Fruit fly (Drosophila melanogaster) whole organism: ENCODE results near the gene ac.

Source experiments
- CG8478 ChIP-seq: fragments of >200 bp; optimal IDR thresholded peaks from 2 replicates; lab custom pipeline; 2018; ENCODE audit warnings: inconsistent platforms
- psq ChIP-seq: fragments of >200 bp; optimal IDR thresholded peaks from 2 replicates; lab custom pipeline; 2017
- usp ChIP-seq: fragments of >200 bp; optimal IDR thresholded peaks from 2 replicates; lab custom pipeline; 2017; ENCODE audit warnings: missing biosample characterization, missing genetic modification characterization, mixed read lengths

- TF ChIP-seq usp (GFP tag; lab: Kevin White, UChicago) (no peak), CG8478 (no peak), psq (lab: Kevin White, UChicago) (no peak)
These were observed 25.9 kb downstream of the ac start, which contains the start of gene sc for dm6 chrX:395746-396145.
